Fruit fly (Drosophila melanogaster) whole organism, embryonic: Measurements from ENCODE around the gene CG33203.

Source experiments
- ATbp ChIP-seq: fragments of 200-800 bp; sonication (Bioruptor generic); optimal IDR thresholded peaks from 2 replicates; lab custom pipeline; 2017; ENCODE audit warnings: missing biosample characterization, mild to moderate bottlenecking, missing genetic modification characterization, missing genetic modification reagents
- Ada2b ChIP-seq: fragments of 200-800 bp; sonication (Bioruptor generic); IDR thresholded peaks from 2 replicates; pipeline ENCODE4 v1.3.6; 2022; ENCODE audit warnings: missing biosample characterization, missing genetic modification characterization
- Awh ChIP-seq: fragments of 200-800 bp; sonication (Bioruptor generic); IDR thresholded peaks from 2 replicates; pipeline ENCODE4, ENCODE4 v1.3.6; 2022; ENCODE audit warnings: missing biosample characterization, missing genetic modification characterization
- BtbVII ChIP-seq: fragments of 200-800 bp; sonication (Bioruptor generic); optimal IDR thresholded peaks from 3 replicates; lab custom pipeline; 2017; ENCODE audit warnings: missing biosample characterization, mild to moderate bottlenecking, missing genetic modification characterization
- C15 ChIP-seq: fragments of 200-800 bp; sonication (Bioruptor generic); IDR thresholded peaks from 3 replicates; pipeline ENCODE4 v1.3.6; 2022; ENCODE audit warnings: missing biosample characterization, missing genetic modification characterization
- CG10462 ChIP-seq: fragments of 200-800 bp; sonication (Bioruptor generic); optimal IDR thresholded peaks from 2 replicates; lab custom pipeline; 2016; ENCODE audit warnings: missing biosample characterization, missing genetic modification characterization
- CG10654 ChIP-seq: fragments of 200-800 bp; sonication (Bioruptor generic); optimal IDR thresholded peaks from 2 replicates; lab custom pipeline; 2016; ENCODE audit warnings: missing biosample characterization, missing genetic modification characterization
- CG11723 ChIP-seq: fragments of 200-800 bp; sonication (Bioruptor generic); optimal IDR thresholded peaks from 2 replicates; lab custom pipeline; 2017; ENCODE audit warnings: missing biosample characterization, mild to moderate bottlenecking, missing genetic modification characterization
- CG1233 ChIP-seq: fragments of 200-800 bp; sonication (Bioruptor generic); optimal IDR thresholded peaks from 4 replicates; lab custom pipeline; 2018; ENCODE audit warnings: missing biosample characterization, mild to moderate bottlenecking, missing genetic modification characterization
- CG14860 ChIP-seq: fragments of 200-800 bp; sonication (Bioruptor generic); IDR thresholded peaks from 3 replicates; pipeline ENCODE4 v1.3.6; 2022; ENCODE audit warnings: missing biosample characterization, missing genetic modification characterization; ENCODE audit not compliant: partially characterized antibody
- CG15479 ChIP-seq: fragments of 200-800 bp; sonication (Bioruptor generic); optimal IDR thresholded peaks from 3 replicates; lab custom pipeline; 2019; ENCODE audit warnings: missing biosample characterization, mild to moderate bottlenecking, missing genetic modification characterization, moderate library complexity
- CG1647 ChIP-seq: fragments of 200-800 bp; sonication (Bioruptor generic); optimal IDR thresholded peaks from 3 replicates; lab custom pipeline; 2016; ENCODE audit warnings: missing biosample characterization, missing genetic modification characterization
- CG1832 ChIP-seq: fragments of 200-800 bp; sonication (Bioruptor generic); optimal IDR thresholded peaks from 2 replicates; lab custom pipeline; 2017; ENCODE audit warnings: missing biosample characterization, mild to moderate bottlenecking, missing genetic modification characterization, inconsistent platforms
- CG2116 ChIP-seq: fragments of 200-800 bp; sonication (Bioruptor generic); optimal IDR thresholded peaks from 3 replicates; lab custom pipeline; 2018; ENCODE audit warnings: missing biosample characterization, mild to moderate bottlenecking, missing genetic modification characterization
- CG31224 ChIP-seq: fragments of 200-800 bp; sonication (Bioruptor generic); IDR thresholded peaks from 2 replicates; pipeline ENCODE4 v1.3.6; 2022; ENCODE audit warnings: missing biosample characterization, missing genetic modification characterization
- CG31388 ChIP-seq: fragments of 200-800 bp; sonication (Bioruptor generic); optimal IDR thresholded peaks from 2 replicates; lab custom pipeline; 2016; ENCODE audit warnings: missing biosample characterization, missing genetic modification characterization
- CG32532 ChIP-seq: fragments of 200-800 bp; sonication (Bioruptor generic); IDR thresholded peaks from 2 replicates; pipeline ENCODE4 v1.3.6; 2022; ENCODE audit warnings: missing biosample characterization, missing genetic modification characterization
- CG5180 ChIP-seq: fragments of 200-800 bp; sonication (Bioruptor generic); optimal IDR thresholded peaks from 3 replicates; lab custom pipeline; 2017; ENCODE audit warnings: missing biosample characterization, missing genetic modification characterization, mild to moderate bottlenecking, moderate library complexity, missing genetic modification reagents
- CG6689 ChIP-seq: fragments of 200-800 bp; sonication (Bioruptor generic); IDR thresholded peaks from 2 replicates; pipeline ENCODE4 v1.3.6; 2022; ENCODE audit warnings: missing biosample characterization, missing genetic modification characterization
- CG8388 ChIP-seq: fragments of 200-800 bp; sonication (Bioruptor generic); optimal IDR thresholded peaks from 2 replicates; lab custom pipeline; 2019; ENCODE audit warnings: missing biosample characterization, mild to moderate bottlenecking, missing genetic modification characterization, moderate library complexity
- CG8478 ChIP-seq: fragments of >200 bp; optimal IDR thresholded peaks from 2 replicates; lab custom pipeline; 2018
- CG9727 ChIP-seq: fragments of 200-800 bp; sonication (Bioruptor generic); optimal IDR thresholded peaks from 3 replicates; lab custom pipeline; 2017; ENCODE audit warnings: missing biosample characterization, mild to moderate bottlenecking, missing genetic modification characterization
- CG9932 ChIP-seq: fragments of 200-800 bp; sonication (Bioruptor generic); IDR thresholded peaks from 2 replicates; pipeline ENCODE4 v1.3.6; 2022; ENCODE audit warnings: missing biosample characterization, missing genetic modification characterization
- Dip2 ChIP-seq: fragments of 200-800 bp; sonication (Bioruptor generic); IDR thresholded peaks from 2 replicates; pipeline ENCODE4 v1.3.6; 2022; ENCODE audit warnings: missing biosample characterization, missing genetic modification characterization
- Dref ChIP-seq: fragments of 200-800 bp; sonication (Bioruptor generic); IDR thresholded peaks from 2 replicates; pipeline ENCODE4 v1.3.6; 2022; ENCODE audit warnings: missing biosample characterization, missing genetic modification characterization
- Hand ChIP-seq: fragments of 200-800 bp; sonication (Bioruptor generic); optimal IDR thresholded peaks from 2 replicates; lab custom pipeline; 2017; ENCODE audit warnings: mild to moderate bottlenecking, missing biosample characterization, missing genetic modification reagents, missing genetic modification characterization
- NFAT ChIP-seq: fragments of 200-800 bp; sonication (Bioruptor generic); IDR thresholded peaks from 2 replicates; pipeline ENCODE4 v1.3.6; 2022; ENCODE audit warnings: missing biosample characterization, missing genetic modification characterization
- Scr ChIP-seq: fragments of 200-800 bp; sonication (Bioruptor generic); IDR thresholded peaks from 2 replicates; pipeline ENCODE4 v1.3.6; 2022; ENCODE audit warnings: missing biosample characterization, missing genetic modification characterization; ENCODE audit not compliant: partially characterized antibody
- al ChIP-seq: fragments of 200-800 bp; sonication (Bioruptor generic); IDR thresholded peaks from 2 replicates; pipeline ENCODE4 v1.3.6; 2022; ENCODE audit warnings: missing biosample characterization, missing genetic modification characterization
- bowl ChIP-seq: fragments of 200-800 bp; sonication (Bioruptor generic); IDR thresholded peaks from 2 replicates; pipeline ENCODE4 v1.3.6; 2022; ENCODE audit warnings: missing biosample characterization, missing genetic modification characterization
- cwo ChIP-seq: fragments of 200-800 bp; sonication (Bioruptor generic); optimal IDR thresholded peaks from 3 replicates; lab custom pipeline; 2017; ENCODE audit warnings: missing biosample characterization, missing genetic modification characterization, mild to moderate bottlenecking, moderate library complexity, missing genetic modification reagents
- da ChIP-seq: fragments of 200-800 bp; sonication (Bioruptor generic); optimal IDR thresholded peaks from 2 replicates; lab custom pipeline; 2016; ENCODE audit warnings: missing biosample characterization, missing genetic modification characterization
- gsb-n ChIP-seq: fragments of 200-800 bp; sonication (Bioruptor generic); optimal IDR thresholded peaks from 3 replicates; lab custom pipeline; 2018; ENCODE audit warnings: missing biosample characterization, mild to moderate bottlenecking, missing genetic modification characterization
- inv ChIP-seq: fragments of 200-800 bp; sonication (Bioruptor generic); IDR thresholded peaks from 2 replicates; pipeline ENCODE4 v1.3.6; 2022; ENCODE audit warnings: missing biosample characterization, missing genetic modification characterization; ENCODE audit not compliant: partially characterized antibody
- lmd ChIP-seq: fragments of 200-800 bp; sonication (Bioruptor generic); IDR thresholded peaks from 2 replicates; pipeline ENCODE4 v1.3.6; 2022; ENCODE audit warnings: missing biosample characterization, missing genetic modification characterization
- maf-S ChIP-seq: fragments of 200-800 bp; sonication (Bioruptor generic); optimal IDR thresholded peaks from 2 replicates; lab custom pipeline; 2016; ENCODE audit warnings: missing biosample characterization, missing genetic modification characterization
- mam ChIP-seq: fragments of 200-800 bp; sonication (Bioruptor generic); optimal IDR thresholded peaks from 3 replicates; lab custom pipeline; 2016; ENCODE audit warnings: missing biosample characterization, missing genetic modification characterization
- nmo ChIP-seq: fragments of 200-800 bp; sonication (Bioruptor generic); optimal IDR thresholded peaks from 2 replicates; lab custom pipeline; 2018; ENCODE audit warnings: missing biosample characterization, mild to moderate bottlenecking, missing genetic modification characterization, moderate library complexity
- prd ChIP-seq, 3 experiments: fragments of >200 bp in 2 of 3; fragments of 200-800 bp in 1 of 3; sonication (Bioruptor generic) in 1 of 3; optimal IDR thresholded peaks in 2 of 3; IDR thresholded peaks in 1 of 3; 2 replicates in 2 of 3; 3 replicates in 1 of 3; pipeline versions ENCODE4 v1.3.6 to Lab custom; 2017 to 2022; ENCODE audit warnings: missing biosample characterization in 1 of 3, missing genetic modification characterization in 1 of 3
- psq ChIP-seq: fragments of 200-800 bp; sonication (Bioruptor generic); optimal IDR thresholded peaks from 2 replicates; lab custom pipeline; 2017; ENCODE audit warnings: missing biosample characterization, missing genetic modification characterization
- pum ChIP-seq: fragments of 200-800 bp; sonication (Bioruptor generic); optimal IDR thresholded peaks from 2 replicates; lab custom pipeline; 2016; ENCODE audit warnings: missing biosample characterization, missing genetic modification characterization
- rib ChIP-seq: fragments of 200-800 bp; sonication (Bioruptor generic); IDR thresholded peaks from 2 replicates; pipeline ENCODE4 v1.3.6; 2022; ENCODE audit warnings: missing biosample characterization, missing genetic modification characterization
- sima ChIP-seq: fragments of 200-800 bp; sonication (Bioruptor generic); optimal IDR thresholded peaks from 2 replicates; lab custom pipeline; 2016; ENCODE audit warnings: missing biosample characterization, missing genetic modification characterization
- slp2 ChIP-seq: fragments of 200-800 bp; sonication (Bioruptor generic); optimal IDR thresholded peaks from 2 replicates; lab custom pipeline; 2016; ENCODE audit warnings: missing biosample characterization, missing genetic modification characterization
- ssp ChIP-seq: fragments of 200-800 bp; sonication (Bioruptor generic); IDR thresholded peaks from 2 replicates; pipeline ENCODE4 v1.3.6; 2022; ENCODE audit warnings: missing biosample characterization, missing genetic modification characterization
- stc ChIP-seq: fragments of 200-800 bp; sonication (Bioruptor generic); IDR thresholded peaks from 2 replicates; pipeline ENCODE4 v1.3.6; 2022; ENCODE audit warnings: missing biosample characterization, missing genetic modification characterization
- vfl ChIP-seq: fragments of 200-800 bp; sonication (Bioruptor generic); optimal IDR thresholded peaks from 2 replicates; lab custom pipeline; 2016; ENCODE audit warnings: missing biosample characterization, missing genetic modification characterization
- wdn ChIP-seq: fragments of 200-800 bp; sonication (Bioruptor generic); IDR thresholded peaks from 2 replicates; pipeline ENCODE4 v1.3.6; 2022; ENCODE audit warnings: missing biosample characterization, missing genetic modification characterization
- zfh2 ChIP-seq: fragments of 200-800 bp; sonication (Bioruptor generic); optimal IDR thresholded peaks from 2 replicates; lab custom pipeline; 2016; ENCODE audit warnings: missing biosample characterization, missing genetic modification characterization

The CG33203 gene

dm6 chr3R:28831626-28832267, 55.8 kb downstream of the CG33203 start, which contains the start of gene WASp (continued):
- TF ChIP-seq inv (GFP tag; lab: Robert Waterston, UW) (peak; percentile 41; the same call in 1 of the 2 replicates), BtbVII (GFP tag; lab: Kevin White, UChicago) (peak; percentile 60), CG8388 (GFP tag; lab: Kevin White, UChicago) (peak; percentile 51), cwo (no peak), Dip2 (no peak), stc (GFP tag; lab: Robert Waterston, UW) (peak; percentile 70), NFAT (GFP tag; lab: Robert Waterston, UW) (peak; percentile 62; the same call in 1 of the 2 replicates), nmo (GFP tag; lab: Kevin White, UChicago) (peak; percentile 78), Hand (no peak), bowl (GFP tag; lab: Robert Waterston, UW) (peak; percentile 40; the same call in 1 of the 2 replicates), CG14860 (GFP tag; lab: Robert Waterston, UW) (peak; percentile 53; the same call in 1 of the 3 replicates), CG2116 (GFP tag; lab: Kevin White, UChicago) (peak; percentile 86), ssp (GFP tag; lab: Robert Waterston, UW) (peak; percentile 93), CG1647 (GFP tag; lab: Kevin White, UChicago) (peak; percentile 70), Ada2b (GFP tag; lab: Robert Waterston, UW) (0 out of 2 replicates have a peak, but pooled peaks have one; percentile 33), prd (optimal IDR thresholded peaks at IDR 0.05; lab: Kevin White, UChicago) (no peak), prd (GFP tag; IDR thresholded peaks at IDR 0.05; lab: Robert Waterston, UW) (peak; percentile 46; the same call in 1 of the 3 replicates), CG10462 (GFP tag; lab: Kevin White, UChicago) (peak; percentile 36), CG9727 (GFP tag; lab: Kevin White, UChicago) (peak; percentile 73), Dref (GFP tag; lab: Robert Waterston, UW) (peak; percentile 80), zfh2 (GFP tag; lab: Kevin White, UChicago) (peak; percentile 75), gsb-n (tag; lab: Kevin White, UChicago) (no peak), wdn (GFP tag; lab: Robert Waterston, UW) (0 out of 2 replicates have a peak, but pooled peaks have one; percentile 46), mam (peak; percentile 64), CG15479 (GFP tag; lab: Kevin White, UChicago) (no peak), psq (GFP tag; lab: Kevin White, UChicago) (no peak), rib (GFP tag; lab: Robert Waterston, UW) (0 out of 2 replicates have a peak, but pooled peaks have one; percentile 24), CG1233 (GFP tag; lab: Kevin White, UChicago) (peak; percentile 43), ATbp (GFP tag; lab: Kevin White, UChicago) (peak; percentile 60), CG10654 (peak; percentile 55), CG32532 (GFP tag; lab: Robert Waterston, UW) (peak; percentile 74), lmd (GFP tag; lab: Robert Waterston, UW) (peak; percentile 46; the same call in 1 of the 2 replicates), CG9932 (GFP tag; lab: Robert Waterston, UW) (peak; percentile 74), CG6689 (peak; percentile 36; the same call in 1 of the 2 replicates), CG1832 (GFP tag; lab: Kevin White, UChicago) (no peak), CG31224 (GFP tag; lab: Robert Waterston, UW) (0 out of 2 replicates have a peak, but pooled peaks have one; percentile 29), pum (GFP tag; lab: Kevin White, UChicago) (peak; percentile 55), vfl (GFP tag; lab: Kevin White, UChicago) (peak; percentile 62), maf-S (GFP tag; lab: Kevin White, UChicago) (peak; percentile 68), Awh (GFP tag; lab: Robert Waterston, UW) (0 out of 2 replicates have a peak, but pooled peaks have one; percentile 43), da (GFP tag; lab: Kevin White, UChicago) (peak; percentile 75), sima (GFP tag; lab: Kevin White, UChicago) (peak; percentile 47), C15 (GFP tag; lab: Robert Waterston, UW) (0 out of 3 replicates have a peak, but pooled peaks have one; percentile 24), slp2 (GFP tag; lab: Kevin White, UChicago) (peak; percentile 78), al (GFP tag; lab: Robert Waterston, UW) (peak; percentile 30; the same call in 1 of the 2 replicates), CG8478 (lab: Kevin White, UChicago) (no peak), CG5180 (GFP tag; lab: Kevin White, UChicago) (no peak), CG31388 (GFP tag; lab: Kevin White, UChicago) (no peak), CG11723 (GFP tag; lab: Kevin White, UChicago) (no peak), Scr (GFP tag; lab: Robert Waterston, UW) (peak; percentile 64)
